Fruit fly (Drosophila melanogaster) whole organism, embryonic: ENCODE results near the gene Lim1.

Experiments
- Atf-2 ChIP-seq: fragments of 200-800 bp; sonication (Bioruptor generic); optimal IDR thresholded peaks from 2 replicates; lab custom pipeline; 2016; ENCODE audit warnings: missing biosample characterization, missing genetic modification characterization
- CG1024 ChIP-seq: fragments of 200-800 bp; sonication (Bioruptor generic); IDR thresholded peaks from 2 replicates; pipeline ENCODE4 v1.3.6; 2022; ENCODE audit warnings: missing biosample characterization, missing genetic modification characterization
- CG10462 ChIP-seq: fragments of 200-800 bp; sonication (Bioruptor generic); optimal IDR thresholded peaks from 2 replicates; lab custom pipeline; 2016; ENCODE audit warnings: missing biosample characterization, missing genetic modification characterization
- CG13296 ChIP-seq: fragments of 200-800 bp; sonication (Bioruptor generic); optimal IDR thresholded peaks from 3 replicates; lab custom pipeline; 2018; ENCODE audit warnings: missing biosample characterization, mild to moderate bottlenecking, missing genetic modification characterization
- CG1602 ChIP-seq: fragments of 200-800 bp; sonication (Bioruptor generic); optimal IDR thresholded peaks from 3 replicates; lab custom pipeline; 2016; ENCODE audit warnings: missing biosample characterization, missing genetic modification characterization
- CG17568 ChIP-seq: fragments of 200-800 bp; sonication (Bioruptor generic); optimal IDR thresholded peaks from 2 replicates; lab custom pipeline; 2018; ENCODE audit warnings: missing biosample characterization, mild to moderate bottlenecking, missing genetic modification characterization, moderate library complexity
- CG17829 ChIP-seq: fragments of 200-800 bp; optimal IDR thresholded peaks from 2 replicates; lab custom pipeline; 2019; ENCODE audit warnings: missing biosample characterization, mild to moderate bottlenecking, missing genetic modification characterization, moderate library complexity
- CG2129 ChIP-seq: fragments of 200-800 bp; sonication (Bioruptor generic); IDR thresholded peaks from 2 replicates; pipeline ENCODE4 v1.3.6; 2022; ENCODE audit warnings: missing biosample characterization, missing genetic modification characterization; ENCODE audit not compliant: partially characterized antibody
- CG2202 ChIP-seq: fragments of 200-800 bp; sonication (Bioruptor generic); optimal IDR thresholded peaks from 2 replicates; lab custom pipeline; 2018; ENCODE audit warnings: missing biosample characterization, mild to moderate bottlenecking, missing genetic modification characterization
- CG30403 ChIP-seq: fragments of 200-800 bp; sonication (Bioruptor generic); optimal IDR thresholded peaks from 3 replicates; lab custom pipeline; 2016; ENCODE audit warnings: missing biosample characterization, missing genetic modification characterization
- CG31224 ChIP-seq: fragments of 200-800 bp; sonication (Bioruptor generic); IDR thresholded peaks from 2 replicates; pipeline ENCODE4 v1.3.6; 2022; ENCODE audit warnings: missing biosample characterization, missing genetic modification characterization
- CG33557 ChIP-seq: fragments of 200-800 bp; sonication (Bioruptor generic); optimal IDR thresholded peaks from 2 replicates; lab custom pipeline; 2019; ENCODE audit warnings: missing biosample characterization, mild to moderate bottlenecking, missing genetic modification characterization, moderate library complexity
- CG3407 ChIP-seq: fragments of 200-800 bp; sonication (Bioruptor generic); optimal IDR thresholded peaks from 2 replicates; lab custom pipeline; 2018; ENCODE audit warnings: missing biosample characterization, mild to moderate bottlenecking, missing genetic modification characterization
- CG6683 ChIP-seq: fragments of 200-800 bp; sonication (Bioruptor generic); optimal IDR thresholded peaks from 2 replicates; lab custom pipeline; 2017; ENCODE audit warnings: missing biosample characterization, mild to moderate bottlenecking, missing genetic modification characterization, missing genetic modification reagents
- CG7357 ChIP-seq: fragments of 200-800 bp; sonication (Bioruptor generic); IDR thresholded peaks from 3 replicates; pipeline ENCODE4 v1.3.6; 2022; ENCODE audit warnings: missing biosample characterization, missing genetic modification characterization
- CG7928 ChIP-seq: fragments of 200-800 bp; sonication (Bioruptor generic); optimal IDR thresholded peaks from 2 replicates; lab custom pipeline; 2017; ENCODE audit warnings: missing biosample characterization, mild to moderate bottlenecking, missing genetic modification characterization
- CG8924 ChIP-seq: fragments of 200-800 bp; optimal IDR thresholded peaks from 3 replicates; lab custom pipeline; 2019; ENCODE audit warnings: missing biosample characterization, mild to moderate bottlenecking, missing genetic modification characterization, moderate library complexity
- Eip74EF ChIP-seq, 2 experiments: fragments of 200-800 bp in 1 of 2; fragments of >200 bp in 1 of 2; sonication (Bioruptor generic) in 1 of 2; optimal IDR thresholded peaks; 2 replicates each; lab custom pipeline; 2017 to 2019; ENCODE audit warnings: missing biosample characterization in 2 of 2, missing genetic modification characterization in 2 of 2, mild to moderate bottlenecking in 1 of 2, moderate library complexity in 1 of 2
- Gsc ChIP-seq: fragments of 200-800 bp; sonication (Bioruptor generic); IDR thresholded peaks from 2 replicates; pipeline ENCODE4 v1.3.6; 2022; ENCODE audit warnings: missing biosample characterization, missing genetic modification characterization
- Gug ChIP-seq: fragments of 200-800 bp; sonication (Bioruptor generic); IDR thresholded peaks from 4 replicates; pipeline ENCODE4 v1.3.6; 2022; ENCODE audit warnings: missing biosample characterization, missing genetic modification characterization
- HHEX ChIP-seq: fragments of 200-800 bp; sonication (Bioruptor generic); optimal IDR thresholded peaks from 3 replicates; lab custom pipeline; 2017; ENCODE audit warnings: missing biosample characterization, mild to moderate bottlenecking, missing genetic modification characterization, missing genetic modification reagents
- HLH3B ChIP-seq: fragments of 200-800 bp; sonication (Bioruptor generic); IDR thresholded peaks from 2 replicates; pipeline ENCODE4 v1.3.6; 2022; ENCODE audit warnings: missing biosample characterization, missing genetic modification characterization
- Hmx ChIP-seq: fragments of 200-800 bp; sonication (Bioruptor generic); optimal IDR thresholded peaks from 2 replicates; lab custom pipeline; 2016; ENCODE audit warnings: missing biosample characterization, missing genetic modification characterization
- Hr51 ChIP-seq, 2 experiments: fragments of 200-800 bp; sonication (Bioruptor generic); optimal IDR thresholded peaks; 2 replicates in 1 of 2; 3 replicates in 1 of 2; lab custom pipeline; 2016 to 2018; ENCODE audit warnings: missing biosample characterization in 2 of 2, missing genetic modification characterization in 2 of 2, mild to moderate bottlenecking in 1 of 2, moderate library complexity in 1 of 2
- Hsf ChIP-seq: fragments of 200-800 bp; sonication (Bioruptor generic); optimal IDR thresholded peaks from 3 replicates; lab custom pipeline; 2016; ENCODE audit warnings: missing biosample characterization, missing genetic modification characterization
- MESR4 ChIP-seq: fragments of 200-800 bp; sonication (Bioruptor generic); optimal IDR thresholded peaks from 2 replicates; lab custom pipeline; 2018; ENCODE audit warnings: missing biosample characterization, mild to moderate bottlenecking, missing genetic modification characterization, moderate library complexity
- MTF-1 ChIP-seq: fragments of 200-800 bp; sonication (Bioruptor generic); optimal IDR thresholded peaks from 2 replicates; lab custom pipeline; 2018; ENCODE audit warnings: missing biosample characterization, mild to moderate bottlenecking, missing genetic modification characterization, borderline replicate concordance
- NC2β ChIP-seq: fragments of 200-800 bp; sonication (Bioruptor generic); optimal IDR thresholded peaks from 2 replicates; lab custom pipeline; 2016; ENCODE audit warnings: missing biosample characterization, missing genetic modification characterization
- Oaz ChIP-seq: fragments of 200-800 bp; sonication (Bioruptor generic); IDR thresholded peaks from 2 replicates; pipeline ENCODE4 v1.3.6; 2022; ENCODE audit warnings: missing biosample characterization, missing genetic modification characterization
- Rfx ChIP-seq: fragments of 200-800 bp; sonication (Bioruptor generic); IDR thresholded peaks from 2 replicates; pipeline ENCODE4 v1.3.6; 2022; ENCODE audit warnings: missing biosample characterization, missing genetic modification characterization
- Side ChIP-seq: fragments of 200-800 bp; sonication (Bioruptor generic); optimal IDR thresholded peaks from 2 replicates; lab custom pipeline; 2016; ENCODE audit warnings: missing biosample characterization, missing genetic modification characterization
- al ChIP-seq: fragments of 200-800 bp; sonication (Bioruptor generic); IDR thresholded peaks from 2 replicates; pipeline ENCODE4 v1.3.6; 2022; ENCODE audit warnings: missing biosample characterization, missing genetic modification characterization
- ase ChIP-seq: fragments of 200-800 bp; sonication (Bioruptor generic); IDR thresholded peaks from 3 replicates; pipeline ENCODE4 v1.3.6; 2022; ENCODE audit warnings: missing biosample characterization, missing genetic modification characterization
- dimm ChIP-seq: fragments of 200-800 bp; sonication (Bioruptor generic); IDR thresholded peaks from 2 replicates; pipeline ENCODE4 v1.3.6; 2022; ENCODE audit warnings: missing biosample characterization, missing genetic modification characterization
- fd102C ChIP-seq: fragments of 200-800 bp; sonication (Bioruptor generic); optimal IDR thresholded peaks from 2 replicates; lab custom pipeline; 2018; ENCODE audit warnings: missing biosample characterization, mild to moderate bottlenecking, missing genetic modification characterization, moderate library complexity
- grau ChIP-seq: fragments of 200-800 bp; optimal IDR thresholded peaks from 3 replicates; lab custom pipeline; 2019; ENCODE audit warnings: missing biosample characterization, mild to moderate bottlenecking, missing genetic modification characterization, moderate library complexity
- gsb-n ChIP-seq: fragments of 200-800 bp; sonication (Bioruptor generic); optimal IDR thresholded peaks from 3 replicates; lab custom pipeline; 2018; ENCODE audit warnings: missing biosample characterization, mild to moderate bottlenecking, missing genetic modification characterization
- hb ChIP-seq: fragments of 200-800 bp; sonication (Bioruptor generic); IDR thresholded peaks from 3 replicates; pipeline ENCODE4 v1.3.6; 2022; ENCODE audit warnings: missing biosample characterization, missing genetic modification characterization; ENCODE audit not compliant: partially characterized antibody
- kni ChIP-seq: fragments of 200-800 bp; sonication (Bioruptor generic); optimal IDR thresholded peaks from 3 replicates; lab custom pipeline; 2017; ENCODE audit warnings: mild to moderate bottlenecking, missing biosample characterization, missing genetic modification reagents, missing genetic modification characterization
- nmo ChIP-seq: fragments of 200-800 bp; sonication (Bioruptor generic); optimal IDR thresholded peaks from 2 replicates; lab custom pipeline; 2018; ENCODE audit warnings: missing biosample characterization, mild to moderate bottlenecking, missing genetic modification characterization, moderate library complexity
- pan ChIP-seq, 4 experiments: fragments of >200 bp in 3 of 4; fragments of 200-800 bp in 1 of 4; sonication (Bioruptor generic) in 1 of 4; optimal IDR thresholded peaks in 3 of 4; IDR thresholded peaks in 1 of 4; 2 replicates each; pipeline versions ENCODE4 v1.3.6 to Lab custom; 2017 to 2022; ENCODE audit warnings: missing biosample characterization in 2 of 4, missing genetic modification characterization in 2 of 4, mixed read lengths in 1 of 4
- peb ChIP-seq: fragments of 200-800 bp; sonication (Bioruptor generic); IDR thresholded peaks from 2 replicates; pipeline ENCODE4 v1.3.6; 2022; ENCODE audit warnings: missing biosample characterization, missing genetic modification characterization
- phol ChIP-seq: fragments of 200-800 bp; sonication (Bioruptor generic); optimal IDR thresholded peaks from 3 replicates; lab custom pipeline; 2018; ENCODE audit warnings: missing biosample characterization, mild to moderate bottlenecking, missing genetic modification characterization, moderate library complexity
- prd ChIP-seq, 3 experiments: fragments of >200 bp in 2 of 3; fragments of 200-800 bp in 1 of 3; sonication (Bioruptor generic) in 1 of 3; optimal IDR thresholded peaks in 2 of 3; IDR thresholded peaks in 1 of 3; 2 replicates in 2 of 3; 3 replicates in 1 of 3; pipeline versions ENCODE4 v1.3.6 to Lab custom; 2017 to 2022; ENCODE audit warnings: missing biosample characterization in 1 of 3, missing genetic modification characterization in 1 of 3
- schlank ChIP-seq: fragments of 200-800 bp; sonication (Bioruptor generic); optimal IDR thresholded peaks from 2 replicates; lab custom pipeline; 2018; ENCODE audit warnings: missing biosample characterization, mild to moderate bottlenecking, missing genetic modification characterization
- tup ChIP-seq: fragments of 200-800 bp; sonication (Bioruptor generic); optimal IDR thresholded peaks from 2 replicates; lab custom pipeline; 2016; ENCODE audit warnings: missing biosample characterization, mild to moderate bottlenecking, missing genetic modification characterization, moderate library complexity
- wor ChIP-seq: fragments of 200-800 bp; sonication (Bioruptor generic); IDR thresholded peaks from 2 replicates; pipeline ENCODE4 v1.3.6; 2022; ENCODE audit warnings: missing biosample characterization, missing genetic modification characterization

The Lim1 gene

dm6 chrX:8776790-8777478 lies 28.7 kb downstream of the Lim1 start (continued):
- TF ChIP-seq CG8924 (tag; lab: Kevin White, UChicago) = peak; percentile 46
- no peak for TF ChIP-seq Oaz (GFP tag; lab: Robert Waterston, UW)
- peak; percentile 31 for TF ChIP-seq CG3407 (GFP tag; lab: Kevin White, UChicago)
- no peak for TF ChIP-seq pan (optimal IDR thresholded peaks at IDR 0.05; lab: Kevin White, UChicago)
- peak in 1 of 2 experiments; percentile 63 for TF ChIP-seq pan (GFP tag; optimal IDR thresholded peaks at IDR 0.05 in 1 of 2, IDR thresholded peaks at IDR 0.05 in 1 of 2)
- TF ChIP-seq Rfx (GFP tag; lab: Robert Waterston, UW) = peak; percentile 50; the same call in 1 of the 2 replicates
- TF ChIP-seq nmo (GFP tag; lab: Kevin White, UChicago) = peak; percentile 78
- peak; percentile 60 for TF ChIP-seq CG30403 (GFP tag; lab: Kevin White, UChicago)
- no peak for TF ChIP-seq CG13296 (GFP tag; lab: Kevin White, UChicago)
- peak; percentile 78 for TF ChIP-seq CG17829 (tag; lab: Kevin White, UChicago)
- 0 out of 2 replicates have a peak, but pooled peaks have one; percentile 26 for TF ChIP-seq Gsc (GFP tag; lab: Robert Waterston, UW)
- peak; percentile 80 for TF ChIP-seq phol
- no peak for TF ChIP-seq CG6683 (GFP tag; lab: Kevin White, UChicago)
- no peak for TF ChIP-seq ase
- TF ChIP-seq CG1602 (GFP tag; lab: Kevin White, UChicago) = peak; percentile 51
- no peak for TF ChIP-seq dimm
- TF ChIP-seq Gug (GFP tag; lab: Robert Waterston, UW) = 0 out of 4 replicates have a peak, but pooled peaks have one; percentile 29
- TF ChIP-seq CG2202 = peak; percentile 55
- 0 out of 2 replicates have a peak, but pooled peaks have one; percentile 22 for TF ChIP-seq peb (GFP tag; lab: Robert Waterston, UW)
- TF ChIP-seq CG7357 = peak; percentile 30; the same call in 1 of the 3 replicates
- no peak for TF ChIP-seq hb (GFP tag; lab: Robert Waterston, UW)
- peak; percentile 50 for TF ChIP-seq CG33557 (GFP tag; lab: Kevin White, UChicago)
- TF ChIP-seq fd102C (GFP tag; lab: Kevin White, UChicago) = peak; percentile 2
- TF ChIP-seq MTF-1 (GFP tag; lab: Kevin White, UChicago) = peak; percentile 49
- peak; percentile 11 for TF ChIP-seq CG10462
- TF ChIP-seq schlank = no peak
- TF ChIP-seq Eip74EF (GFP tag; optimal IDR thresholded peaks at IDR 0.05; lab: Kevin White, UChicago) = peak in 1 of 2 experiments; percentile 52
- TF ChIP-seq grau (tag; lab: Kevin White, UChicago) = peak; percentile 65
- TF ChIP-seq Hr51 (GFP tag; optimal IDR thresholded peaks at IDR 0.05; lab: Kevin White, UChicago) = peak in 1 of 2 experiments; percentile 53
- peak; percentile 27 for TF ChIP-seq Hsf (GFP tag; lab: Kevin White, UChicago)
- TF ChIP-seq Side (GFP tag; lab: Kevin White, UChicago) = no peak
- no peak for TF ChIP-seq prd (optimal IDR thresholded peaks at IDR 0.05; lab: Kevin White, UChicago)
- TF ChIP-seq prd (GFP tag; IDR thresholded peaks at IDR 0.05; lab: Robert Waterston, UW) = peak; percentile 74
- no peak for TF ChIP-seq CG7928 (GFP tag; lab: Kevin White, UChicago)
- 0 out of 2 replicates have a peak, but pooled peaks have one; percentile 23 for TF ChIP-seq al (GFP tag; lab: Robert Waterston, UW)
- TF ChIP-seq Hmx = no peak
- no peak for TF ChIP-seq MESR4
- 0 out of 2 replicates have a peak, but pooled peaks have one; percentile 39 for TF ChIP-seq CG1024 (GFP tag; lab: Robert Waterston, UW)
- no peak for TF ChIP-seq NC2β (GFP tag; lab: Kevin White, UChicago)
- peak; percentile 35 for TF ChIP-seq kni (GFP tag; lab: Kevin White, UChicago)
- no peak for TF ChIP-seq tup (GFP tag; lab: Kevin White, UChicago)
- TF ChIP-seq HHEX (GFP tag; lab: Kevin White, UChicago) = peak; percentile 29
- peak; percentile 35; the same call in 1 of the 2 replicates for TF ChIP-seq wor (GFP tag; lab: Robert Waterston, UW)
- peak; percentile 68 for TF ChIP-seq gsb-n (tag; lab: Kevin White, UChicago)
- 0 out of 2 replicates have a peak, but pooled peaks have one; percentile 25 for TF ChIP-seq CG31224 (GFP tag; lab: Robert Waterston, UW)
- TF ChIP-seq Atf-2 (GFP tag; lab: Kevin White, UChicago) = no peak
- peak; percentile 59; the same call in 1 of the 2 replicates for TF ChIP-seq HLH3B
- no peak for TF ChIP-seq CG2129
- peak; percentile 3 for TF ChIP-seq CG17568 (GFP tag; lab: Kevin White, UChicago)
